Worm (Caenorhabditis elegans): ENCODE measurements around the gene H35B03.1.

DNA sequence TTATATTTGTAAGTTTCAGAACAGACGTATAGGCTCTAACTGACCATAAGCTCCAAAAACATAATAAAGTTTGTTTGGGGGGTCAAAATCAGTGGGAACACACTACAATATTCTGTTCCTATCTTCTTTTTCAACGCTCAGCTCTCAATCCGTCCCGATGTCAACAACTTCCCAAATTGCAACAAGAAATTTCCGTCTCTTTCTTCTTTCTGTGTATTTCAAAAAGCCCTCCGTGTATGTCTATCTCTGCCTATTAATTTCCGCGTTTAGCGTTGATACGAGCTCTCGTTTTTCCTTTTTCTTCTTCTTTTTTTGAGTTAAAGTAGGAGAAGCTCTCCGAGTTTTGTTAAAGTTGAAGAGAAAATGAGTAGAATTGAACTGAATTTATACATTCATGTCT lies 1.7 kb upstream of the H35B03.1 start:
- TF ChIP-seq unc-62 (GFP tag; optimal IDR thresholded peaks at IDR 0.05) (no peak), nhr-77 (tag; optimal IDR thresholded peaks at IDR 0.05) (no peak), dsc-1 (tag; optimal IDR thresholded peaks at IDR 0.05) (no peak), C34B4.2 (tag; optimal IDR thresholded peaks at IDR 0.05) (no peak)

All from whole organism, L1 larva.